Worm (Caenorhabditis elegans) whole organism, young adult: Measurements from ENCODE around the gene F44E2.10.

ENCODE experiments used
- B0019.2 ChIP-seq: fragments of 200-800 bp; sonication (Bioruptor generic); conservative IDR thresholded peaks from 2 replicates; pipeline ENCODE4 v1.3.6; 2022; ENCODE audit warnings: missing genetic modification reagents, missing genetic modification characterization, missing compliant biosample characterization
- B0261.1 ChIP-seq: sonication (generic microtip); optimal IDR thresholded peaks from 2 replicates; lab custom pipeline; 2016; ENCODE audit warnings: mild to moderate bottlenecking, missing genetic modification characterization, moderate library complexity, missing compliant biosample characterization
- D2030.7 ChIP-seq: fragments of 200-800 bp; sonication (Bioruptor generic); IDR thresholded peaks from 2 replicates; pipeline ENCODE4 v1.3.6; 2022; ENCODE audit warnings: missing genetic modification reagents, missing genetic modification characterization, missing compliant biosample characterization
- F10E7.11 ChIP-seq: sonication (generic microtip); optimal IDR thresholded peaks from 2 replicates; lab custom pipeline; 2017; ENCODE audit warnings: mild to moderate bottlenecking, missing genetic modification characterization, moderate library complexity, missing compliant biosample characterization
- F22D6.2 ChIP-seq: sonication (generic microtip); optimal IDR thresholded peaks from 2 replicates; lab custom pipeline; 2016; ENCODE audit warnings: mild to moderate bottlenecking, missing genetic modification characterization, missing compliant biosample characterization
- F23B12.7 ChIP-seq: sonication (generic microtip); optimal IDR thresholded peaks from 2 replicates; lab custom pipeline; 2017; ENCODE audit warnings: missing genetic modification characterization, mild to moderate bottlenecking, missing compliant biosample characterization, antibody characterized with exemption, moderate library complexity; ENCODE audit not compliant: insufficient read depth
- F33H1.4 ChIP-seq: fragments of 200-800 bp; sonication (Bioruptor generic); IDR thresholded peaks from 2 replicates; pipeline ENCODE4 v1.3.6; 2022; ENCODE audit warnings: missing genetic modification reagents, missing genetic modification characterization, missing compliant biosample characterization
- K11D2.4 ChIP-seq: fragments of 200-800 bp; sonication (Bioruptor generic); IDR thresholded peaks from 2 replicates; pipeline ENCODE4 v1.3.6; 2022; ENCODE audit warnings: missing genetic modification reagents, missing genetic modification characterization, missing compliant biosample characterization
- Y53F4B.3 ChIP-seq: fragments of 200-800 bp; sonication (Bioruptor generic); IDR thresholded peaks from 2 replicates; pipeline ENCODE4 v1.3.6; 2022; ENCODE audit warnings: missing genetic modification reagents, missing genetic modification characterization, missing compliant biosample characterization
- Y53G8AR.9 ChIP-seq: fragments of 200-800 bp; sonication (Bioruptor generic); conservative IDR thresholded peaks from 2 replicates; pipeline ENCODE4 v1.3.6; 2022; ENCODE audit warnings: missing genetic modification reagents, missing genetic modification characterization, missing compliant biosample characterization
- Y79H2A.3 ChIP-seq: fragments of 200-800 bp; sonication (Bioruptor generic); conservative IDR thresholded peaks from 2 replicates; pipeline ENCODE4 v1.3.6; 2022; ENCODE audit warnings: missing genetic modification reagents, missing genetic modification characterization, missing compliant biosample characterization
- akir-1 ChIP-seq: fragments of 200-800 bp; sonication (Bioruptor generic); optimal IDR thresholded peaks from 2 replicates; lab custom pipeline; 2018; ENCODE audit warnings: mild to moderate bottlenecking, missing genetic modification characterization, moderate library complexity, missing compliant biosample characterization
- aptf-3 ChIP-seq: fragments of 200-800 bp; sonication (Bioruptor generic); IDR thresholded peaks from 2 replicates; pipeline ENCODE4 v1.3.6; 2022; ENCODE audit warnings: missing genetic modification characterization, missing compliant biosample characterization
- atf-7 ChIP-seq: sonication (generic microtip); optimal IDR thresholded peaks from 2 replicates; lab custom pipeline; 2017; ENCODE audit warnings: mild to moderate bottlenecking, missing genetic modification characterization, missing compliant biosample characterization
- attf-6 ChIP-seq: fragments of 200-800 bp; sonication (Bioruptor generic); IDR thresholded peaks from 2 replicates; pipeline ENCODE4 v1.3.6; 2022; ENCODE audit warnings: missing genetic modification reagents, missing genetic modification characterization, missing compliant biosample characterization
- bed-2 ChIP-seq: fragments of 200-800 bp; sonication (Bioruptor generic); IDR thresholded peaks from 2 replicates; pipeline ENCODE4 v1.3.6; 2022; ENCODE audit warnings: missing genetic modification reagents, missing genetic modification characterization, missing compliant biosample characterization
- cebp-2 ChIP-seq: fragments of 200-800 bp; sonication (Bioruptor generic); IDR thresholded peaks from 2 replicates; pipeline ENCODE4 v1.3.6; 2022; ENCODE audit warnings: missing genetic modification characterization, missing compliant biosample characterization
- ceh-40 ChIP-seq: fragments of 200-800 bp; sonication (Bioruptor generic); IDR thresholded peaks from 2 replicates; pipeline ENCODE4 v1.3.6; 2022; ENCODE audit warnings: missing genetic modification characterization, missing compliant biosample characterization
- ceh-58 ChIP-seq: fragments of 200-800 bp; sonication (Bioruptor generic); IDR thresholded peaks from 2 replicates; pipeline ENCODE4 v1.3.6; 2022; ENCODE audit warnings: missing genetic modification characterization, missing compliant biosample characterization
- ceh-91 ChIP-seq: fragments of 200-800 bp; sonication (Bioruptor generic); IDR thresholded peaks from 2 replicates; pipeline ENCODE4 v1.3.6; 2022; ENCODE audit warnings: missing genetic modification reagents, missing genetic modification characterization, missing compliant biosample characterization
- chd-7 ChIP-seq: sonication (generic microtip); optimal IDR thresholded peaks from 2 replicates; lab custom pipeline; 2016; ENCODE audit warnings: mild to moderate bottlenecking, missing genetic modification characterization, moderate library complexity, missing compliant biosample characterization
- die-1 ChIP-seq: sonication (generic microtip); optimal IDR thresholded peaks from 2 replicates; lab custom pipeline; 2016; ENCODE audit warnings: missing genotype, mild to moderate bottlenecking, missing genetic modification characterization, missing compliant biosample characterization
- dox-1 ChIP-seq: fragments of 200-800 bp; sonication (Bioruptor generic); IDR thresholded peaks from 2 replicates; pipeline ENCODE4 v1.3.6; 2022; ENCODE audit warnings: missing genetic modification reagents, missing genetic modification characterization, missing compliant biosample characterization
- ekl-4 ChIP-seq: fragments of 200-800 bp; sonication (Bioruptor generic); IDR thresholded peaks from 2 replicates; pipeline ENCODE4 v1.3.6; 2022; ENCODE audit warnings: missing genetic modification reagents, missing genetic modification characterization, missing compliant biosample characterization
- gei-17 ChIP-seq: fragments of 200-800 bp; sonication (Bioruptor generic); optimal IDR thresholded peaks from 2 replicates; lab custom pipeline; 2018; ENCODE audit warnings: mild to moderate bottlenecking, missing genetic modification characterization, missing compliant biosample characterization
- hrde-1 ChIP-seq: sonication (generic microtip); optimal IDR thresholded peaks from 2 replicates; lab custom pipeline; 2016; ENCODE audit warnings: missing genetic modification characterization, mild to moderate bottlenecking, missing compliant biosample characterization, moderate library complexity, missing genotype, missing genetic modification reagents, borderline replicate concordance
- hsf-1 ChIP-seq: fragments of 200-800 bp; sonication (Bioruptor generic); IDR thresholded peaks from 2 replicates; pipeline ENCODE4 v1.3.6; 2022; ENCODE audit warnings: missing genetic modification reagents, missing genetic modification characterization, missing compliant biosample characterization
- lin-26 ChIP-seq: fragments of 200-800 bp; sonication (Bioruptor generic); IDR thresholded peaks from 2 replicates; pipeline ENCODE4 v1.3.6; 2022; ENCODE audit warnings: missing genetic modification reagents, missing genetic modification characterization, missing compliant biosample characterization
- madf-3 ChIP-seq: fragments of 200-800 bp; sonication (Bioruptor generic); IDR thresholded peaks from 2 replicates; pipeline ENCODE4 v1.3.6; 2022; ENCODE audit warnings: missing genetic modification reagents, missing genetic modification characterization, missing compliant biosample characterization
- madf-6 ChIP-seq: fragments of 200-800 bp; sonication (Bioruptor generic); IDR thresholded peaks from 2 replicates; pipeline ENCODE4 v1.3.6; 2022; ENCODE audit warnings: missing genetic modification reagents, missing genetic modification characterization, missing compliant biosample characterization
- madf-8 ChIP-seq: fragments of 200-800 bp; sonication (Bioruptor generic); conservative IDR thresholded peaks from 2 replicates; pipeline ENCODE4 v1.3.6; 2022; ENCODE audit warnings: missing genetic modification reagents, missing genetic modification characterization, missing compliant biosample characterization
- mcd-1 ChIP-seq: fragments of 200-800 bp; sonication (Bioruptor generic); IDR thresholded peaks from 2 replicates; pipeline ENCODE4 v1.3.6; 2022; ENCODE audit warnings: missing genetic modification reagents, missing genetic modification characterization, missing compliant biosample characterization
- mel-28 ChIP-seq: sonication (generic microtip); optimal IDR thresholded peaks from 2 replicates; lab custom pipeline; 2016; ENCODE audit warnings: borderline replicate concordance, mild to moderate bottlenecking, missing genetic modification characterization, missing compliant biosample characterization
- mxl-1 ChIP-seq: sonication (generic microtip); optimal IDR thresholded peaks from 2 replicates; lab custom pipeline; 2016; ENCODE audit warnings: missing genetic modification characterization, missing compliant biosample characterization
- nfyb-1 ChIP-seq: fragments of 200-800 bp; sonication (Bioruptor generic); IDR thresholded peaks from 2 replicates; pipeline ENCODE4 v1.3.6; 2022; ENCODE audit warnings: missing genetic modification reagents, missing genetic modification characterization, missing compliant biosample characterization
- nhr-179 ChIP-seq: sonication (generic microtip); optimal IDR thresholded peaks from 2 replicates; lab custom pipeline; 2016; ENCODE audit warnings: mild to moderate bottlenecking, missing genetic modification characterization, missing compliant biosample characterization
- rcor-1 ChIP-seq: fragments of 200-800 bp; sonication (Bioruptor generic); IDR thresholded peaks from 2 replicates; pipeline ENCODE4 v1.3.6; 2022; ENCODE audit warnings: missing genetic modification reagents, missing genetic modification characterization, missing compliant biosample characterization
- rec-8 ChIP-seq, 2 experiments: sonication (generic microtip); optimal IDR thresholded peaks; 2 replicates each; lab custom pipeline; 2016; ENCODE audit warnings: mild to moderate bottlenecking in 2 of 2, missing genetic modification characterization in 2 of 2, missing genetic modification reagents in 2 of 2, missing genotype in 2 of 2, missing biosample characterization in 1 of 2, missing compliant biosample characterization in 1 of 2, moderate library complexity in 1 of 2
- repo-1 ChIP-seq: sonication (generic microtip); optimal IDR thresholded peaks from 2 replicates; lab custom pipeline; 2017; ENCODE audit warnings: mild to moderate bottlenecking, missing genetic modification characterization, missing compliant biosample characterization
- rpc-1 ChIP-seq, 2 experiments: fragments of 150-350 bp in 1 of 2; sonication (generic microtip) in 1 of 2; optimal IDR thresholded peaks; 2 replicates each; lab custom pipeline; 2014 to 2018; ENCODE audit warnings: missing biosample characterization in 1 of 2, missing genetic modification characterization in 1 of 2, missing genetic modification reagents in 1 of 2, missing genotype in 1 of 2
- sdz-38 ChIP-seq: sonication (generic microtip); optimal IDR thresholded peaks from 2 replicates; lab custom pipeline; 2016; ENCODE audit warnings: missing genotype, missing genetic modification characterization, missing compliant biosample characterization
- snpc-1.3 ChIP-seq: sonication (generic microtip); optimal IDR thresholded peaks from 2 replicates; lab custom pipeline; 2017; ENCODE audit warnings: missing genetic modification characterization, mild to moderate bottlenecking, missing compliant biosample characterization, antibody characterized with exemption, moderate library complexity, missing genotype, missing genetic modification reagents; ENCODE audit not compliant: insufficient read depth
- unc-130 ChIP-seq: sonication (generic microtip); optimal IDR thresholded peaks from 2 replicates; lab custom pipeline; 2016; ENCODE audit warnings: missing genetic modification reagents, missing genetic modification characterization, missing compliant biosample characterization
- xnd-1 ChIP-seq: sonication (generic microtip); optimal IDR thresholded peaks from 2 replicates; lab custom pipeline; 2016; ENCODE audit warnings: missing genotype, missing genetic modification reagents, missing genetic modification characterization, missing compliant biosample characterization
- ztf-25 ChIP-seq: fragments of 200-800 bp; sonication (Bioruptor generic); IDR thresholded peaks from 2 replicates; pipeline ENCODE4 v1.3.6; 2022; ENCODE audit warnings: missing genetic modification reagents, missing genetic modification characterization, missing compliant biosample characterization

F44E2.10 gene

ce11 chrIII:8865294-8865766, 34.4 kb upstream of the F44E2.10 start (continued):
- TF ChIP-seq rpc-1 (optimal IDR thresholded peaks at IDR 0.05; lab: Kevin White, UChicago) (no peak), rpc-1 (tag; optimal IDR thresholded peaks at IDR 0.05; lab: Kevin White, UChicago) (no peak), snpc-1.3 (tag; lab: Kevin White, UChicago) (no peak), F23B12.7 (no peak), chd-7 (tag; lab: Kevin White, UChicago) (peak; percentile 82), lin-26 (GFP tag; lab: Robert Waterston, UW) (peak; percentile 74), madf-6 (GFP tag; lab: Robert Waterston, UW) (no peak), atf-7 (tag; lab: Kevin White, UChicago) (peak; percentile 83), B0261.1 (no peak), akir-1 (GFP tag; lab: Kevin White, UChicago) (peak; percentile 41), die-1 (no peak), madf-3 (GFP tag; lab: Robert Waterston, UW) (0 out of 2 replicates have a peak, but pooled peaks have one; percentile 28), unc-130 (GFP tag; lab: Kevin White, UChicago) (peak; percentile 16), mxl-1 (tag; lab: Kevin White, UChicago) (no peak), bed-2 (GFP tag; lab: Robert Waterston, UW) (no peak), gei-17 (GFP tag; lab: Kevin White, UChicago) (peak; percentile 74), sdz-38 (tag; lab: Kevin White, UChicago) (no peak), ceh-91 (GFP tag; lab: Robert Waterston, UW) (no peak), ekl-4 (GFP tag; lab: Robert Waterston, UW) (peak; percentile 67), K11D2.4 (GFP tag; lab: Robert Waterston, UW) (peak; percentile 84), xnd-1 (tag; lab: Kevin White, UChicago) (no peak), ceh-58 (no peak), nhr-179 (tag; lab: Kevin White, UChicago) (no peak), rec-8 (tag; optimal IDR thresholded peaks at IDR 0.05; lab: Kevin White, UChicago) (no peak), dox-1 (peak; percentile 94), F22D6.2 (tag; lab: Kevin White, UChicago) (peak; percentile 52), hrde-1 (tag; lab: Kevin White, UChicago) (no peak), F10E7.11 (tag; lab: Kevin White, UChicago) (no peak), mel-28 (tag; lab: Kevin White, UChicago) (no peak), repo-1 (tag; lab: Kevin White, UChicago) (peak; percentile 66), cebp-2 (GFP tag; lab: Robert Waterston, UW) (peak; percentile 73; the same call in 1 of the 2 replicates)

ce11 chrIII:8860741-8861140, 29.8 kb upstream of the F44E2.10 start:
- TF ChIP-seq attf-6 (peak; percentile 50; the same call in 1 of the 2 replicates), ceh-91 (GFP tag; lab: Robert Waterston, UW) (0 out of 2 replicates have a peak, but pooled peaks have one; percentile 30), Y53F4B.3 (GFP tag; lab: Robert Waterston, UW) (peak; percentile 35; the same call in 1 of the 2 replicates), F33H1.4 (GFP tag; lab: Robert Waterston, UW) (peak; percentile 23; the same call in 1 of the 2 replicates), rcor-1 (GFP tag; lab: Robert Waterston, UW) (peak; percentile 27; the same call in 1 of the 2 replicates), madf-8 (0 out of 2 replicates have a peak, but pooled peaks have one; percentile 48), Y79H2A.3 (GFP tag; lab: Robert Waterston, UW) (peak; percentile 94), B0019.2 (peak; percentile 29; the same call in 1 of the 2 replicates), Y53G8AR.9 (GFP tag; lab: Robert Waterston, UW) (peak; percentile 47; the same call in 1 of the 2 replicates), nfyb-1 (GFP tag; lab: Robert Waterston, UW) (0 out of 2 replicates have a peak, but pooled peaks have one; percentile 26), hsf-1 (peak; percentile 64; the same call in 1 of the 2 replicates), ztf-25 (0 out of 2 replicates have a peak, but pooled peaks have one; percentile 57), dox-1 (peak; percentile 40), ceh-40 (GFP tag; lab: Robert Waterston, UW) (0 out of 2 replicates have a peak, but pooled peaks have one; percentile 26), madf-6 (GFP tag; lab: Robert Waterston, UW) (peak; percentile 73), aptf-3 (GFP tag; lab: Robert Waterston, UW) (0 out of 2 replicates have a peak, but pooled peaks have one; percentile 65), mcd-1 (GFP tag; lab: Robert Waterston, UW) (0 out of 2 replicates have a peak, but pooled peaks have one; percentile 7), D2030.7 (GFP tag; lab: Robert Waterston, UW) (0 out of 2 replicates have a peak, but pooled peaks have one; percentile 26)
